Worm (Caenorhabditis elegans): ENCODE data around the gene C48B4.10.

ce11 chrIII:9559381-9559881 lies 4.9 kb downstream of the C48B4.10 start, which contains the start of gene C48B4.7:
- TF ChIP-seq snpc-4 (tag; optimal IDR thresholded peaks at IDR 0.05), result no peak
- TF ChIP-seq Y105C5A.15 (GFP tag; IDR thresholded peaks at IDR 0.05), result no peak
- no peak for TF ChIP-seq mep-1 (tag; optimal IDR thresholded peaks at IDR 0.05)
- no peak for TF ChIP-seq ceh-82 (tag; optimal IDR thresholded peaks at IDR 0.05)
- TF ChIP-seq cey-2 (tag; optimal IDR thresholded peaks at IDR 0.05; ENCODE audit: borderline replicate concordance, insufficient read depth), result no peak

Measured in whole organism, L4 larva.